Worm (Caenorhabditis elegans) whole organism, young adult: ENCODE measurements around the gene srb-11.

Experiments
- B0019.2 ChIP-seq: fragments of 200-800 bp; sonication (Bioruptor generic); conservative IDR thresholded peaks from 2 replicates; pipeline ENCODE4 v1.3.6; 2022; ENCODE audit warnings: missing genetic modification reagents, missing genetic modification characterization, missing compliant biosample characterization
- D2030.7 ChIP-seq: fragments of 200-800 bp; sonication (Bioruptor generic); IDR thresholded peaks from 2 replicates; pipeline ENCODE4 v1.3.6; 2022; ENCODE audit warnings: missing genetic modification reagents, missing genetic modification characterization, missing compliant biosample characterization
- F39B2.1 ChIP-seq: fragments of 200-800 bp; sonication (Bioruptor generic); IDR thresholded peaks from 2 replicates; pipeline ENCODE4 v1.3.6; 2022; ENCODE audit warnings: missing genetic modification reagents, missing genetic modification characterization, missing compliant biosample characterization
- F49E8.2 ChIP-seq: sonication (generic microtip); optimal IDR thresholded peaks from 3 replicates; lab custom pipeline; 2017; ENCODE audit warnings: missing genetic modification characterization, mild to moderate bottlenecking, missing compliant biosample characterization, antibody characterized with exemption, moderate library complexity; ENCODE audit not compliant: insufficient read depth
- F55B11.4 ChIP-seq: sonication (generic microtip); optimal IDR thresholded peaks from 2 replicates; lab custom pipeline; 2016; ENCODE audit warnings: missing compliant biosample characterization, missing genetic modification characterization, borderline replicate concordance; ENCODE audit not compliant: insufficient read depth
- F57A8.1 ChIP-seq: fragments of 200-800 bp; sonication (Bioruptor generic); optimal IDR thresholded peaks from 2 replicates; lab custom pipeline; 2018; ENCODE audit warnings: mild to moderate bottlenecking, missing genetic modification characterization, moderate library complexity, missing compliant biosample characterization
- F57C9.4 ChIP-seq: sonication (generic microtip); optimal IDR thresholded peaks from 2 replicates; lab custom pipeline; 2017; ENCODE audit warnings: mild to moderate bottlenecking, missing genetic modification characterization, missing compliant biosample characterization
- T07F8.4 ChIP-seq: sonication (generic microtip); optimal IDR thresholded peaks from 2 replicates; lab custom pipeline; 2016; ENCODE audit warnings: mild to moderate bottlenecking, missing genetic modification characterization, moderate library complexity, missing compliant biosample characterization
- T26A5.8 ChIP-seq: sonication (generic microtip); optimal IDR thresholded peaks from 2 replicates; lab custom pipeline; 2016; ENCODE audit warnings: missing genetic modification characterization, missing compliant biosample characterization
- akir-1 ChIP-seq: fragments of 200-800 bp; sonication (Bioruptor generic); optimal IDR thresholded peaks from 2 replicates; lab custom pipeline; 2018; ENCODE audit warnings: mild to moderate bottlenecking, missing genetic modification characterization, moderate library complexity, missing compliant biosample characterization
- attf-3 ChIP-seq: fragments of 200-800 bp; sonication (Bioruptor generic); conservative IDR thresholded peaks from 2 replicates; pipeline ENCODE4 v1.3.6; 2022; ENCODE audit warnings: missing genetic modification reagents, missing genetic modification characterization, missing compliant biosample characterization
- attf-5 ChIP-seq: fragments of 200-800 bp; sonication (Bioruptor generic); optimal IDR thresholded peaks from 2 replicates; lab custom pipeline; 2018; ENCODE audit warnings: mild to moderate bottlenecking, missing genetic modification characterization, missing compliant biosample characterization
- ceh-91 ChIP-seq: fragments of 200-800 bp; sonication (Bioruptor generic); IDR thresholded peaks from 2 replicates; pipeline ENCODE4 v1.3.6; 2022; ENCODE audit warnings: missing genetic modification reagents, missing genetic modification characterization, missing compliant biosample characterization
- chd-7 ChIP-seq: sonication (generic microtip); optimal IDR thresholded peaks from 2 replicates; lab custom pipeline; 2016; ENCODE audit warnings: mild to moderate bottlenecking, missing genetic modification characterization, moderate library complexity, missing compliant biosample characterization
- dpff-1 ChIP-seq: sonication (generic microtip); optimal IDR thresholded peaks from 2 replicates; lab custom pipeline; 2017; ENCODE audit warnings: mild to moderate bottlenecking, missing genetic modification characterization, missing compliant biosample characterization
- dpl-1 ChIP-seq: fragments of 150-350 bp; optimal IDR thresholded peaks from 2 replicates; lab custom pipeline; 2014; ENCODE audit warnings: missing biosample characterization, missing genetic modification reagents, missing genetic modification characterization
- efl-1 ChIP-seq: fragments of 150-350 bp; optimal IDR thresholded peaks from 2 replicates; lab custom pipeline; 2014; ENCODE audit warnings: missing biosample characterization, missing genetic modification reagents, missing genetic modification characterization
- egrh-3 ChIP-seq: fragments of 200-800 bp; sonication (Bioruptor generic); IDR thresholded peaks from 2 replicates; pipeline ENCODE4 v1.3.6; 2022; ENCODE audit warnings: missing genetic modification reagents, missing genetic modification characterization, missing compliant biosample characterization
- ekl-4 ChIP-seq: fragments of 200-800 bp; sonication (Bioruptor generic); IDR thresholded peaks from 2 replicates; pipeline ENCODE4 v1.3.6; 2022; ENCODE audit warnings: missing genetic modification reagents, missing genetic modification characterization, missing compliant biosample characterization
- ets-4 ChIP-seq: fragments of 200-800 bp; sonication (Bioruptor generic); optimal IDR thresholded peaks from 2 replicates; lab custom pipeline; 2018; ENCODE audit warnings: mild to moderate bottlenecking, missing genetic modification characterization, missing compliant biosample characterization
- hlh-12 ChIP-seq: sonication (generic microtip); optimal IDR thresholded peaks from 2 replicates; lab custom pipeline; 2016; ENCODE audit warnings: missing genetic modification characterization, missing compliant biosample characterization
- hlh-26 ChIP-seq: fragments of 200-800 bp; sonication (Bioruptor generic); conservative IDR thresholded peaks from 2 replicates; pipeline ENCODE4 v1.3.6; 2022; ENCODE audit warnings: missing genetic modification reagents, missing genetic modification characterization, missing compliant biosample characterization
- hmg-1.2 ChIP-seq: fragments of 200-800 bp; sonication (Bioruptor generic); IDR thresholded peaks from 2 replicates; pipeline ENCODE4 v1.3.6; 2022; ENCODE audit warnings: missing genetic modification reagents, missing genetic modification characterization, missing compliant biosample characterization
- hmg-20 ChIP-seq: fragments of 200-800 bp; sonication (Bioruptor generic); IDR thresholded peaks from 2 replicates; pipeline ENCODE4 v1.3.6; 2022; ENCODE audit warnings: missing genetic modification reagents, missing genetic modification characterization, missing compliant biosample characterization
- let-607 ChIP-seq, 2 experiments: fragments of 200-800 bp in 1 of 2; sonication (Bioruptor generic) in 1 of 2; sonication (generic microtip) in 1 of 2; optimal IDR thresholded peaks; 2 replicates each; lab custom pipeline; 2016 to 2018; ENCODE audit warnings: mild to moderate bottlenecking in 2 of 2, missing compliant biosample characterization in 2 of 2, missing genetic modification characterization in 2 of 2, moderate library complexity in 2 of 2, missing genotype in 1 of 2
- lin-26 ChIP-seq: fragments of 200-800 bp; sonication (Bioruptor generic); IDR thresholded peaks from 2 replicates; pipeline ENCODE4 v1.3.6; 2022; ENCODE audit warnings: missing genetic modification reagents, missing genetic modification characterization, missing compliant biosample characterization
- lir-1 ChIP-seq: fragments of 200-800 bp; sonication (Bioruptor generic); conservative IDR thresholded peaks from 2 replicates; pipeline ENCODE4 v1.3.6; 2022; ENCODE audit warnings: missing genetic modification reagents, missing genetic modification characterization, missing compliant biosample characterization
- madf-3 ChIP-seq: fragments of 200-800 bp; sonication (Bioruptor generic); IDR thresholded peaks from 2 replicates; pipeline ENCODE4 v1.3.6; 2022; ENCODE audit warnings: missing genetic modification reagents, missing genetic modification characterization, missing compliant biosample characterization
- madf-8 ChIP-seq: fragments of 200-800 bp; sonication (Bioruptor generic); conservative IDR thresholded peaks from 2 replicates; pipeline ENCODE4 v1.3.6; 2022; ENCODE audit warnings: missing genetic modification reagents, missing genetic modification characterization, missing compliant biosample characterization
- mcd-1 ChIP-seq: fragments of 200-800 bp; sonication (Bioruptor generic); IDR thresholded peaks from 2 replicates; pipeline ENCODE4 v1.3.6; 2022; ENCODE audit warnings: missing genetic modification reagents, missing genetic modification characterization, missing compliant biosample characterization
- mes-4 ChIP-seq: sonication (generic microtip); optimal IDR thresholded peaks from 2 replicates; lab custom pipeline; 2016; ENCODE audit warnings: missing genotype, missing genetic modification characterization, missing compliant biosample characterization
- mxl-1 ChIP-seq: sonication (generic microtip); optimal IDR thresholded peaks from 2 replicates; lab custom pipeline; 2016; ENCODE audit warnings: missing genetic modification characterization, missing compliant biosample characterization
- nhr-120 ChIP-seq: fragments of 200-800 bp; sonication (Bioruptor generic); IDR thresholded peaks from 2 replicates; pipeline ENCODE4 v1.3.6; 2022; ENCODE audit warnings: missing genetic modification characterization, missing compliant biosample characterization
- nhr-80 ChIP-seq: sonication (generic microtip); optimal IDR thresholded peaks from 2 replicates; lab custom pipeline; 2016; ENCODE audit warnings: missing genetic modification characterization, missing compliant biosample characterization
- nhr-90 ChIP-seq: sonication (generic microtip); optimal IDR thresholded peaks from 2 replicates; lab custom pipeline; 2016; ENCODE audit warnings: missing genotype, mild to moderate bottlenecking, missing genetic modification characterization, missing compliant biosample characterization
- rcor-1 ChIP-seq: fragments of 200-800 bp; sonication (Bioruptor generic); IDR thresholded peaks from 2 replicates; pipeline ENCODE4 v1.3.6; 2022; ENCODE audit warnings: missing genetic modification reagents, missing genetic modification characterization, missing compliant biosample characterization
- sdz-38 ChIP-seq: sonication (generic microtip); optimal IDR thresholded peaks from 2 replicates; lab custom pipeline; 2016; ENCODE audit warnings: missing genotype, missing genetic modification characterization, missing compliant biosample characterization
- sptf-2 ChIP-seq: fragments of 200-800 bp; sonication (Bioruptor generic); optimal IDR thresholded peaks from 2 replicates; lab custom pipeline; 2018; ENCODE audit warnings: mild to moderate bottlenecking, missing genetic modification characterization, missing compliant biosample characterization
- tbp1 ChIP-seq: fragments of 200-800 bp; sonication (Bioruptor generic); optimal IDR thresholded peaks from 2 replicates; lab custom pipeline; 2018; ENCODE audit warnings: mild to moderate bottlenecking, missing genetic modification characterization, missing compliant biosample characterization
- tbx-9 ChIP-seq: sonication (generic microtip); optimal IDR thresholded peaks from 2 replicates; lab custom pipeline; 2016; ENCODE audit warnings: borderline replicate concordance, missing genetic modification characterization, inconsistent platforms, missing compliant biosample characterization
- tlf-1 ChIP-seq: fragments of 200-800 bp; sonication (Bioruptor generic); optimal IDR thresholded peaks from 2 replicates; lab custom pipeline; 2018; ENCODE audit warnings: mild to moderate bottlenecking, missing genetic modification characterization, missing compliant biosample characterization
- unc-130 ChIP-seq: sonication (generic microtip); optimal IDR thresholded peaks from 2 replicates; lab custom pipeline; 2016; ENCODE audit warnings: missing genetic modification reagents, missing genetic modification characterization, missing compliant biosample characterization
- xnd-1 ChIP-seq: sonication (generic microtip); optimal IDR thresholded peaks from 2 replicates; lab custom pipeline; 2016; ENCODE audit warnings: missing genotype, missing genetic modification reagents, missing genetic modification characterization, missing compliant biosample characterization
- zfh-2 ChIP-seq: fragments of 200-800 bp; sonication (Bioruptor generic); conservative IDR thresholded peaks from 2 replicates; pipeline ENCODE4 v1.3.6; 2022; ENCODE audit warnings: missing genetic modification reagents, missing genetic modification characterization, missing compliant biosample characterization
- ztf-18 ChIP-seq: sonication (generic microtip); optimal IDR thresholded peaks from 2 replicates; lab custom pipeline; 2016; ENCODE audit warnings: missing genotype, mild to moderate bottlenecking, missing genetic modification characterization, missing compliant biosample characterization
- ztf-22 ChIP-seq: fragments of 200-800 bp; sonication (Bioruptor generic); optimal IDR thresholded peaks from 2 replicates; lab custom pipeline; 2018; ENCODE audit warnings: mild to moderate bottlenecking, missing genetic modification characterization, moderate library complexity, missing compliant biosample characterization
- ztf-25 ChIP-seq: fragments of 200-800 bp; sonication (Bioruptor generic); IDR thresholded peaks from 2 replicates; pipeline ENCODE4 v1.3.6; 2022; ENCODE audit warnings: missing genetic modification reagents, missing genetic modification characterization, missing compliant biosample characterization
- ztf-26 ChIP-seq: sonication (generic microtip); optimal IDR thresholded peaks from 2 replicates; lab custom pipeline; 2017; ENCODE audit warnings: missing genetic modification characterization, missing compliant biosample characterization
- ztf-28 ChIP-seq: fragments of 200-800 bp; sonication (Bioruptor generic); IDR thresholded peaks from 2 replicates; pipeline ENCODE4 v1.3.6; 2022; ENCODE audit warnings: missing genetic modification reagents, missing genetic modification characterization, missing compliant biosample characterization

Gene srb-11

ce11 chrIII:6464113-6464571 lies 28.6 kb downstream of the srb-11 start:
- TF ChIP-seq mxl-1 (tag; lab: Kevin White, UChicago) (no peak), hlh-26 (GFP tag; lab: Robert Waterston, UW) (no peak), sdz-38 (tag; lab: Kevin White, UChicago) (no peak), T26A5.8 (tag; lab: Kevin White, UChicago) (peak; percentile 82), attf-3 (GFP tag; lab: Robert Waterston, UW) (peak; percentile 68), D2030.7 (GFP tag; lab: Robert Waterston, UW) (peak; percentile 74), F39B2.1 (no peak), dpl-1 (peak; percentile 61), ztf-26 (tag; lab: Kevin White, UChicago) (peak; percentile 90), nhr-90 (tag; lab: Kevin White, UChicago) (peak; percentile 67), hmg-20 (no peak), F57C9.4 (no peak), F49E8.2 (tag; lab: Kevin White, UChicago) (no peak), tbp1 (GFP tag; lab: Kevin White, UChicago) (peak; percentile 70), hlh-12 (tag; lab: Kevin White, UChicago) (no peak), unc-130 (GFP tag; lab: Kevin White, UChicago) (no peak), tlf-1 (GFP tag; lab: Kevin White, UChicago) (peak; percentile 89), dpff-1 (tag; lab: Kevin White, UChicago) (no peak), tbx-9 (tag; lab: Kevin White, UChicago) (no peak), nhr-120 (GFP tag; lab: Robert Waterston, UW) (no peak), efl-1 (GFP tag; lab: Kevin White, UChicago) (peak; percentile 86), ekl-4 (peak; percentile 89), F57A8.1 (no peak), F55B11.4 (tag; lab: Kevin White, UChicago) (no peak), madf-3 (peak; percentile 88), lir-1 (GFP tag; lab: Robert Waterston, UW) (peak; percentile 74), chd-7 (peak; percentile 94), mcd-1 (GFP tag; lab: Robert Waterston, UW) (peak; percentile 89), mes-4 (no peak), ets-4 (GFP tag; lab: Kevin White, UChicago) (peak; percentile 86), attf-5 (GFP tag; lab: Kevin White, UChicago) (peak; percentile 95), ztf-22 (GFP tag; lab: Kevin White, UChicago) (peak; percentile 72), T07F8.4 (tag; lab: Kevin White, UChicago) (peak; percentile 19), hmg-1.2 (GFP tag; lab: Robert Waterston, UW) (peak; percentile 66), ztf-18 (tag; lab: Kevin White, UChicago) (peak; percentile 78), ztf-28 (GFP tag; lab: Robert Waterston, UW) (0 out of 2 replicates have a peak, but pooled peaks have one; percentile 66), zfh-2 (GFP tag; lab: Robert Waterston, UW) (peak; percentile 100), akir-1 (GFP tag; lab: Kevin White, UChicago) (peak; percentile 62), ztf-25 (peak; percentile 47; the same call in 1 of the 2 replicates), let-607 (tag; optimal IDR thresholded peaks at IDR 0.05; lab: Kevin White, UChicago) (peak; percentile 83 to 87), madf-8 (peak; percentile 73), lin-26 (GFP tag; lab: Robert Waterston, UW) (peak; percentile 59; the same call in 1 of the 2 replicates), egrh-3 (GFP tag; lab: Robert Waterston, UW) (peak; percentile 97), rcor-1 (GFP tag; lab: Robert Waterston, UW) (peak; percentile 63), B0019.2 (GFP tag; lab: Robert Waterston, UW) (0 out of 2 replicates have a peak, but pooled peaks have one; percentile 17), xnd-1 (tag; lab: Kevin White, UChicago) (peak; percentile 57), sptf-2 (GFP tag; lab: Kevin White, UChicago) (no peak), ceh-91 (GFP tag; lab: Robert Waterston, UW) (peak; percentile 71), nhr-80 (tag; lab: Kevin White, UChicago) (peak; percentile 99)
